Worm (Caenorhabditis elegans): ENCODE measurements around the gene ZK370.4.

ce11 chrIII:8731310-8731709, at the start of gene ZK370.4:
- TF ChIP-seq nhr-11 (tag; optimal IDR thresholded peaks at IDR 0.05) (no peak), fkh-8 (tag; optimal IDR thresholded peaks at IDR 0.05) (no peak), nhr-12 (tag; optimal IDR thresholded peaks at IDR 0.05) (no peak), hlh-4 (tag; optimal IDR thresholded peaks at IDR 0.05) (no peak), hpl-2 (GFP tag; optimal IDR thresholded peaks at IDR 0.05) (no peak), mdl-1 (tag; optimal IDR thresholded peaks at IDR 0.05) (no peak), ama-1 (optimal IDR thresholded peaks at IDR 0.05) (no peak), elt-3 (tag; optimal IDR thresholded peaks at IDR 0.05) (no peak), Y116A8C.19 (tag; optimal IDR thresholded peaks at IDR 0.05; ENCODE audit: borderline replicate concordance) (no peak), ztf-4 (tag; optimal IDR thresholded peaks at IDR 0.05) (no peak), nhr-47 (tag; optimal IDR thresholded peaks at IDR 0.05) (no peak), pqm-1 (tag; optimal IDR thresholded peaks at IDR 0.05) (no peak)

Data from whole organism, L1 larva.